Worm (Caenorhabditis elegans) whole organism, L4 larva: ENCODE measurements around the gene ife-4.
"Not testable (repeated sequence)": the region's sequence is repeated elsewhere in the genome, so short reads cannot be mapped to it uniquely, and the experiment has no call there.

Experiments used
- D1046.2 ChIP-seq: fragments of 200-800 bp; sonication (Bioruptor generic); IDR thresholded peaks from 2 replicates; pipeline ENCODE4 v1.3.6; 2022; ENCODE audit warnings: missing genetic modification characterization, missing compliant biosample characterization
- F26F4.8 ChIP-seq: fragments of 200-800 bp; sonication (Bioruptor generic); conservative IDR thresholded peaks from 2 replicates; pipeline ENCODE4 v1.3.6; 2022; ENCODE audit warnings: missing genetic modification characterization, missing compliant biosample characterization
- F37D6.2 ChIP-seq: sonication (generic microtip); optimal IDR thresholded peaks from 2 replicates; lab custom pipeline; 2016; ENCODE audit warnings: mild to moderate bottlenecking, missing genetic modification characterization, missing compliant biosample characterization
- F44E2.7 ChIP-seq: fragments of 200-800 bp; sonication (Bioruptor generic); IDR thresholded peaks from 2 replicates; pipeline ENCODE4 v2.1.2; 2022; ENCODE audit warnings: missing genetic modification characterization, missing compliant biosample characterization
- T26A8.4 ChIP-seq: fragments of 200-800 bp; sonication (Bioruptor generic); IDR thresholded peaks from 2 replicates; pipeline ENCODE4 v1.3.6; 2022; ENCODE audit warnings: missing genetic modification characterization, missing compliant biosample characterization
- aha-1 ChIP-seq: fragments of 150-350 bp; peaks from one replicate; lab custom pipeline; 2014; ENCODE audit warnings: missing biosample characterization, missing genetic modification characterization
- arid-1 ChIP-seq: fragments of 200-800 bp; sonication (Bioruptor generic); conservative IDR thresholded peaks from 2 replicates; pipeline ENCODE4 v1.3.6; 2022; ENCODE audit warnings: missing genetic modification reagents, missing genetic modification characterization, missing compliant biosample characterization
- ceh-28 ChIP-seq: fragments of 150-350 bp; optimal IDR thresholded peaks from 2 replicates; lab custom pipeline; 2014; ENCODE audit warnings: missing biosample characterization, missing genetic modification reagents, missing genetic modification characterization
- ceh-44 ChIP-seq: fragments of 200-800 bp; sonication (Bioruptor generic); IDR thresholded peaks from 2 replicates; pipeline ENCODE4 v1.3.6; 2022; ENCODE audit warnings: missing genetic modification reagents, missing genetic modification characterization, missing compliant biosample characterization
- cey-2 ChIP-seq: sonication (generic microtip); optimal IDR thresholded peaks from 3 replicates; lab custom pipeline; 2017; ENCODE audit warnings: missing genetic modification characterization, mild to moderate bottlenecking, missing compliant biosample characterization, antibody characterized with exemption, borderline replicate concordance; ENCODE audit not compliant: insufficient read depth
- ctbp-1 ChIP-seq: fragments of 200-800 bp; sonication (Bioruptor generic); IDR thresholded peaks from 2 replicates; pipeline ENCODE4 v1.3.6; 2022; ENCODE audit warnings: missing genetic modification reagents, missing genetic modification characterization, missing compliant biosample characterization
- dmd-6 ChIP-seq: fragments of 200-800 bp; sonication (Bioruptor generic); IDR thresholded peaks from 2 replicates; pipeline ENCODE4 v1.3.6; 2022; ENCODE audit warnings: missing genetic modification reagents, missing genetic modification characterization, missing compliant biosample characterization
- dmd-8 ChIP-seq: fragments of 200-800 bp; sonication (Bioruptor generic); IDR thresholded peaks from 2 replicates; pipeline ENCODE4 v1.3.6; 2022; ENCODE audit warnings: missing genetic modification characterization, missing compliant biosample characterization
- dmd-9 ChIP-seq: fragments of 200-800 bp; sonication (Bioruptor generic); IDR thresholded peaks from 2 replicates; pipeline ENCODE4 v1.3.6; 2022; ENCODE audit warnings: missing genetic modification reagents, missing genetic modification characterization, missing compliant biosample characterization
- dve-1 ChIP-seq: sonication (generic microtip); optimal IDR thresholded peaks from 2 replicates; lab custom pipeline; 2017; ENCODE audit warnings: antibody characterized with exemption, mild to moderate bottlenecking, missing genetic modification characterization, missing compliant biosample characterization; ENCODE audit not compliant: insufficient read depth
- egl-43 ChIP-seq: fragments of 200-800 bp; sonication (Bioruptor generic); IDR thresholded peaks from 2 replicates; pipeline ENCODE4 v1.3.6; 2022; ENCODE audit warnings: missing genetic modification reagents, missing genetic modification characterization, missing compliant biosample characterization
- hlh-11 ChIP-seq: fragments of 200-800 bp; sonication (Bioruptor generic); optimal IDR thresholded peaks from 2 replicates; lab custom pipeline; 2018; ENCODE audit warnings: mild to moderate bottlenecking, missing genetic modification characterization, missing compliant biosample characterization
- lim-7 ChIP-seq: fragments of 200-800 bp; sonication (Bioruptor generic); IDR thresholded peaks from 2 replicates; pipeline ENCODE4 v1.3.6; 2022; ENCODE audit warnings: missing genetic modification characterization, missing compliant biosample characterization
- lin-1 ChIP-seq: fragments of 200-800 bp; sonication (Bioruptor generic); IDR thresholded peaks from 2 replicates; pipeline ENCODE4 v1.3.6; 2022; ENCODE audit warnings: missing genetic modification reagents, missing genetic modification characterization, missing compliant biosample characterization
- lin-29 ChIP-seq: fragments of 200-800 bp; sonication (Bioruptor generic); IDR thresholded peaks from 2 replicates; pipeline ENCODE4 v1.3.6; 2022; ENCODE audit warnings: missing genetic modification reagents, missing genetic modification characterization, missing compliant biosample characterization
- lin-38 ChIP-seq: fragments of 200-800 bp; sonication (Bioruptor generic); IDR thresholded peaks from 2 replicates; pipeline ENCODE4 v1.3.6; 2022; ENCODE audit warnings: missing genetic modification reagents, missing genetic modification characterization, missing compliant biosample characterization
- lin-39 ChIP-seq: fragments of 150-350 bp; optimal IDR thresholded peaks from 2 replicates; lab custom pipeline; 2014; ENCODE audit warnings: missing biosample characterization, missing genetic modification reagents, missing genetic modification characterization
- lsy-2 ChIP-seq, 2 experiments: fragments of 150-350 bp in 1 of 2; sonication (generic microtip) in 1 of 2; optimal IDR thresholded peaks; 2 replicates each; lab custom pipeline; 2014 to 2017; ENCODE audit warnings: missing biosample characterization in 2 of 2, missing genetic modification characterization in 2 of 2
- mdl-1 ChIP-seq, 2 experiments: fragments of 150-350 bp in 1 of 2; sonication (generic microtip) in 1 of 2; optimal IDR thresholded peaks; 2 replicates each; lab custom pipeline; 2014 to 2017; ENCODE audit warnings: missing biosample characterization in 2 of 2, missing genetic modification characterization in 2 of 2
- mep-1 ChIP-seq: fragments of 150-350 bp; sonication (generic microtip); optimal IDR thresholded peaks from 3 replicates; lab custom pipeline; 2014; ENCODE audit warnings: missing biosample characterization, missing genetic modification characterization
- mxl-3 ChIP-seq: fragments of 200-800 bp; sonication (Bioruptor generic); optimal IDR thresholded peaks from 2 replicates; lab custom pipeline; 2018; ENCODE audit warnings: mild to moderate bottlenecking, missing genetic modification characterization, missing compliant biosample characterization
- nhr-237 ChIP-seq: sonication (generic microtip); optimal IDR thresholded peaks from 2 replicates; lab custom pipeline; 2017; ENCODE audit warnings: missing biosample characterization, missing genetic modification characterization
- pha-4 ChIP-seq, 2 experiments: fragments of 150-350 bp in 1 of 2; fragments of 200-800 bp in 1 of 2; sonication (Bioruptor generic) in 1 of 2; IDR thresholded peaks in 1 of 2; optimal IDR thresholded peaks in 1 of 2; 2 replicates each; pipeline versions ENCODE4 v1.3.6 to Lab custom; 2014 to 2022; ENCODE audit warnings: missing genetic modification characterization in 2 of 2, missing genetic modification reagents in 2 of 2, missing biosample characterization in 1 of 2, missing compliant biosample characterization in 1 of 2
- rbr-2 ChIP-seq: sonication (generic microtip); optimal IDR thresholded peaks from 2 replicates; lab custom pipeline; 2016; ENCODE audit warnings: missing genotype, missing genetic modification characterization, missing compliant biosample characterization
- snpc-4 ChIP-seq: fragments of 150-350 bp; optimal IDR thresholded peaks from 2 replicates; lab custom pipeline; 2014; ENCODE audit warnings: missing biosample characterization, missing genetic modification characterization
- tra-1 ChIP-seq: fragments of 200-800 bp; sonication (Bioruptor generic); IDR thresholded peaks from 2 replicates; pipeline ENCODE4 v1.3.6; 2022; ENCODE audit warnings: missing genetic modification reagents, missing genetic modification characterization, missing compliant biosample characterization
- vab-7 ChIP-seq: fragments of 200-800 bp; sonication (Bioruptor generic); IDR thresholded peaks from 2 replicates; pipeline ENCODE4 v1.3.6; 2022; ENCODE audit warnings: missing genetic modification reagents, missing genetic modification characterization, missing compliant biosample characterization
- zfp-3 ChIP-seq: fragments of 200-800 bp; sonication (Bioruptor generic); conservative IDR thresholded peaks from 2 replicates; pipeline ENCODE4 v1.3.6; 2022; ENCODE audit warnings: missing genetic modification reagents, missing genetic modification characterization, missing compliant biosample characterization

ife-4 gene

DNA sequence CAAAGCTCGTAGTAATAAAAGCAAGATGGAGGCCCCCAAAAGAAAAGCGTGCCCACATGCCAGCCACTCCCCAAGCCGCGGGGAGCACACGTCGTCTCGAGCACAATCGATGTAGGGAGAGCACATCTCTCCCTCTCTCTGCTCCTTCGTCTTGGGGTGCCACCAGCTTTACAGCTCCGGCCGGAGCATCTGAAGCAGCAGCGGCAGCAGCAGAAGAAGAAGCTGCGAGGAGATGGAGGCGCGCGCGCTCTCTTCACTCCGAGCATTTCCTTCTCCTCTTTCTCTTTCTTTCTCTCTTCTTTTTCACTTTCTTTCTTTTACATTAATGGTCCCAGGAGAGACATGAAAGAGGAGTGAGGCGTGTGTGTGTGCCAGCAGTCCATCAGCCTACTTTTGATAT, 39.9 kb upstream of the ife-4 start (continued):
- TF ChIP-seq lsy-2 (tag; optimal IDR thresholded peaks at IDR 0.05; lab: Kevin White, UChicago) (peak; percentile 29 to 40), tra-1 (0 out of 2 replicates have a peak, but pooled peaks have one; percentile 7), mdl-1 (tag; optimal IDR thresholded peaks at IDR 0.05; lab: Kevin White, UChicago) (peak in 1 of 2 experiments; percentile 70), rbr-2 (peak; percentile 83), lin-29 (GFP tag; lab: Robert Waterston, UW) (no peak), mep-1 (tag; lab: Kevin White, UChicago) (peak; percentile 73), nhr-237 (no peak), lin-38 (0 out of 2 replicates have a peak, but pooled peaks have one; percentile 9), dmd-9 (0 out of 2 replicates have a peak, but pooled peaks have one; percentile 36), F37D6.2 (tag; lab: Kevin White, UChicago) (peak; percentile 72)

ce11 chrX:1068986-1069385, 35.0 kb upstream of the ife-4 start, which contains the start of gene mksr-1:
Gene mksr-1 (minus strand): TSS chrX:1069129.
- TF ChIP-seq dve-1 (tag; lab: Kevin White, UChicago) (no peak), aha-1 (tag; lab: Kevin White, UChicago) (peak; percentile 35)
- TF ChIP-seq, all 104 proteins: peak for 1

DNA sequence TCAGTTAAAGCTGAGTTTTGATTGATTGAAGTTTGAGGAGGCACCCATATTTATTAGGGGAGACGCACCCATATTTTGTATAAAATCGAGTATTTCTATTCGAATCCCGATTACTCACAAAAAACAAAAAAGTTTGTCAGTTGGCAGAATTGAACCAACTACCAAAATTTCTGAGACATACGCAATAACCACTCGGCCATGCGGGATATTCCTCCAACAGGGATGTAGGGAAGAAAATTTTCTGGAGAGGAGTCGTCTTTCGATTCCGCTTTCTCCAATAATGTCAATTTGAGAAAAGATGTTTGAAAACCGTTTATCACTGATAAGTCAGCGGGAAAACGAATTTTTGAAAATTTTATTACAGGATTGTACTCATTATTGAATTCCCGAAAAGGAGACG, 33.4 kb upstream of the ife-4 start:
- TF ChIP-seq T26A8.4 = peak; percentile 48; the same call in 1 of the 2 replicates
- peak; percentile 11; the same call in 1 of the 2 replicates for TF ChIP-seq vab-7 (GFP tag; lab: Robert Waterston, UW)
- 0 out of 2 replicates have a peak, but pooled peaks have one; percentile 32 for TF ChIP-seq lin-1
- 0 out of 2 replicates have a peak, but pooled peaks have one; percentile 37 for TF ChIP-seq ceh-44 (GFP tag; lab: Robert Waterston, UW)
- peak; percentile 77 for TF ChIP-seq egl-43
- peak; percentile 73; the same call in 1 of the 2 replicates for TF ChIP-seq lim-7
- TF ChIP-seq lin-38 = peak; percentile 56; the same call in 1 of the 2 replicates
- 0 out of 2 replicates have a peak, but pooled peaks have one; percentile 44 for TF ChIP-seq F26F4.8 (GFP tag; lab: Robert Waterston, UW)
- peak; percentile 22; the same call in 1 of the 2 replicates for TF ChIP-seq pha-4 (GFP tag; IDR thresholded peaks at IDR 0.05; lab: Robert Waterston, UW)
- TF ChIP-seq pha-4 (tag; optimal IDR thresholded peaks at IDR 0.05; lab: Kevin White, UChicago) = not testable (repeated sequence)
- TF ChIP-seq dmd-6 (GFP tag; lab: Robert Waterston, UW) = peak; percentile 21; the same call in 1 of the 2 replicates
- TF ChIP-seq zfp-3 (GFP tag; lab: Robert Waterston, UW) = peak; percentile 41; the same call in 1 of the 2 replicates
- TF ChIP-seq arid-1 (GFP tag; lab: Robert Waterston, UW) = peak; percentile 58; the same call in 1 of the 2 replicates
- TF ChIP-seq dmd-8 (GFP tag; lab: Robert Waterston, UW) = peak; percentile 60
- TF ChIP-seq dmd-9 = 0 out of 2 replicates have a peak, but pooled peaks have one; percentile 8
- TF ChIP-seq ctbp-1 = 0 out of 2 replicates have a peak, but pooled peaks have one; percentile 36

DNA sequence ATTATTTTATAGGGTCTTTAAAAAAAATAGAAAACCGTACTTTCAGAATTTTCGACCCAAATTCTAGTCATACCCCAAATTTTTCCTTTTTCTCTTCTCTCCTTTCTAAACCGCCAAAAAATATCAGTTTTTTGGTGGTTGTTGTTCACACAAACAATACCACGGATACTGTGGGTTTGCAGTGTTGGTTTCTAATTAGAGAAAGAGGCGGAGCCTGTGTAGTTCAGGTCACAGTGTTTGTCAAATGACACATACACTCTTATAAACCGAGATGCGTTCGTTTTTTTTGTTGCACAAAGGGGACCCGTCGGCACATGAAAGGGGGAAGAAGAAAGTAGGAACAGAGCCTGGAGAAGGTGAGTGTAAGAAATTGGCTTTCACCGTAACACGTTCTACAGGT, 31.9 kb upstream of the ife-4 start, which contains the start of gene lim-6:
TSS of gene lim-6 (plus strand) at position 301 of the 400 bp plus-strand sequence.
- TF ChIP-seq hlh-11 (tag; lab: Kevin White, UChicago) (no peak), F44E2.7 (no peak), ceh-28 (tag; lab: Kevin White, UChicago) (no peak), lin-38 (no peak), D1046.2 (no peak), snpc-4 (tag; lab: Kevin White, UChicago) (no peak), cey-2 (tag; lab: Kevin White, UChicago) (no peak), mxl-3 (GFP tag; lab: Kevin White, UChicago) (no peak), lin-39 (tag; lab: Kevin White, UChicago) (no peak), mdl-1 (tag; optimal IDR thresholded peaks at IDR 0.05; lab: Kevin White, UChicago) (no peak)
- TF ChIP-seq, all 104 proteins: peak for 0
